Fruit fly (Drosophila melanogaster): ENCODE measurements around the gene CG4168.

The CG4168 gene

DNA sequence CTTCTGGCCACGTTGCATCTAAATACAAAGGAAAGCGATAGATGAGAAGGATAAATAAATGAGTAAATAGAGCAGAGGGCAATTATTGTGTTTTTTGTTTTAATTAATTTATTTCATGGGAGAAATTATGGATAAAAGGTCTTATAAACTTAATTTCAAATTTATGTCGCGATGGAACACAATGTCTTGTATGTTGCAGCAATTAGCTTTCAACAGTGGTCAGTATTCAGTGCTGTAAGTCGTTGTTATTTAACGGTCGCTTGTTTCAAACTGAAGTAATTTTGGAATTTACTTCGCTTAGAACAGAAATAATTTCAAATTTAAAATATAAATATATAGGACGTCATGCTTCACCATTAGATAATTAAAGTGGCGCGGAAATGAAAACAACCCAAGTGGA lies 82.3 kb downstream of the CG4168 start (continued):
- TF ChIP-seq dysf (GFP tag; IDR thresholded peaks at IDR 0.05) (0 out of 3 replicates have a peak, but pooled peaks have one; percentile 36), h (optimal IDR thresholded peaks at IDR 0.05) (no peak), jigr1 (GFP tag; IDR thresholded peaks at IDR 0.05) (no peak), MBD-R2 (GFP tag; IDR thresholded peaks at IDR 0.05) (no peak), Nf-YB (GFP tag; optimal IDR thresholded peaks at IDR 0.05) (no peak), Ssrp (tag; optimal IDR thresholded peaks at IDR 0.05) (no peak), fd96Cb (tag; optimal IDR thresholded peaks at IDR 0.05) (no peak), HLH3B (GFP tag; IDR thresholded peaks at IDR 0.05) (no peak), Oli (tag; optimal IDR thresholded peaks at IDR 0.05) (no peak), CG9609 (GFP tag; optimal IDR thresholded peaks at IDR 0.05) (no peak), Scr (GFP tag; IDR thresholded peaks at IDR 0.05; ENCODE audit: partially characterized antibody) (no peak), CG15269 (tag; optimal IDR thresholded peaks at IDR 0.05) (no peak), dimm (GFP tag; IDR thresholded peaks at IDR 0.05) (no peak), unc-4 (GFP tag; IDR thresholded peaks at IDR 0.05; ENCODE audit: partially characterized antibody) (no peak), nerfin-2 (GFP tag; IDR thresholded peaks at IDR 0.05; ENCODE audit: partially characterized antibody) (no peak), CG2129 (GFP tag; IDR thresholded peaks at IDR 0.05; ENCODE audit: partially characterized antibody) (no peak), esg (GFP tag; conservative IDR thresholded peaks at IDR 0.05) (no peak), CG4360 (GFP tag; IDR thresholded peaks at IDR 0.05) (no peak), CG6683 (GFP tag; optimal IDR thresholded peaks at IDR 0.05) (no peak), ssp (GFP tag; IDR thresholded peaks at IDR 0.05) (no peak), crol (GFP tag; IDR thresholded peaks at IDR 0.05) (no peak), pan (optimal IDR thresholded peaks at IDR 0.05) (no peak), pan (GFP tag; optimal IDR thresholded peaks at IDR 0.05 in 1 of 2, IDR thresholded peaks at IDR 0.05 in 1 of 2) (no peak), CG14710 (tag; optimal IDR thresholded peaks at IDR 0.05) (peak; percentile 14), CoRest (tag; optimal IDR thresholded peaks at IDR 0.05) (no peak), CG1792 (GFP tag; optimal IDR thresholded peaks at IDR 0.05) (no peak), CG14441 (GFP tag; IDR thresholded peaks at IDR 0.05) (no peak), CG32767 (GFP tag; IDR thresholded peaks at IDR 0.05) (no peak), ranshi (GFP tag; IDR thresholded peaks at IDR 0.05) (0 out of 2 replicates have a peak, but pooled peaks have one; percentile 34), nom (GFP tag; optimal IDR thresholded peaks at IDR 0.05) (no peak), HmgD (GFP tag; optimal IDR thresholded peaks at IDR 0.05) (no peak), Camta (GFP tag; optimal IDR thresholded peaks at IDR 0.05) (no peak), jing (GFP tag; optimal IDR thresholded peaks at IDR 0.05) (no peak), CG13296 (GFP tag; optimal IDR thresholded peaks at IDR 0.05) (no peak), Abd-B (GFP tag; optimal IDR thresholded peaks at IDR 0.05) (peak; percentile 26), CG34224 (GFP tag; IDR thresholded peaks at IDR 0.05; ENCODE audit: partially characterized antibody) (no peak), CG2199 (GFP tag; IDR thresholded peaks at IDR 0.05) (0 out of 3 replicates have a peak, but pooled peaks have one; percentile 20), CG14667 (GFP tag; IDR thresholded peaks at IDR 0.05) (no peak), chm (GFP tag; IDR thresholded peaks at IDR 0.05) (no peak), lola (GFP tag; optimal IDR thresholded peaks at IDR 0.05) (no peak), otp (GFP tag; IDR thresholded peaks at IDR 0.05) (no peak), ttk (GFP tag; IDR thresholded peaks at IDR 0.05) (no peak), wek (GFP tag; optimal IDR thresholded peaks at IDR 0.05) (no peak)

All from whole organism, embryonic.